Fruit fly (Drosophila melanogaster) whole organism, wandering third instar larva: ENCODE data around the gene CG31909.

Experiments
- Abd-B ChIP-seq: fragments of >200 bp; optimal IDR thresholded peaks from 2 replicates; lab custom pipeline; 2017; ENCODE audit warnings: missing biosample characterization, missing genetic modification characterization
- CG32264 ChIP-seq: fragments of 200-800 bp; sonication (Bioruptor generic); optimal IDR thresholded peaks from 2 replicates; lab custom pipeline; 2016; ENCODE audit warnings: missing biosample characterization, missing genetic modification characterization
- CrebA ChIP-seq: fragments of 200-800 bp; sonication (Bioruptor generic); optimal IDR thresholded peaks from 2 replicates; lab custom pipeline; 2016; ENCODE audit warnings: missing biosample characterization, mild to moderate bottlenecking, missing genetic modification characterization, borderline replicate concordance
- Dif ChIP-seq: fragments of 200-275, 200-300 bp; sonication (Bioruptor generic); optimal IDR thresholded peaks from 2 replicates; lab custom pipeline; 2018; ENCODE audit warnings: missing biosample characterization, missing genetic modification characterization; ENCODE audit not compliant: partially characterized antibody
- GATAd ChIP-seq: sonication (Bioruptor generic); optimal IDR thresholded peaks from 2 replicates; lab custom pipeline; 2016; ENCODE audit warnings: missing biosample characterization, missing genetic modification characterization
- OdsH ChIP-seq: fragments of 200-800 bp; sonication (Bioruptor generic); optimal IDR thresholded peaks from 2 replicates; lab custom pipeline; 2016; ENCODE audit warnings: missing biosample characterization, mild to moderate bottlenecking, missing genetic modification characterization
- br ChIP-seq: fragments of 200-800 bp; sonication (Bioruptor generic); optimal IDR thresholded peaks from 2 replicates; lab custom pipeline; 2016; ENCODE audit warnings: missing biosample characterization, missing genetic modification characterization
- ey ChIP-seq: fragments of 200-800 bp; sonication (Bioruptor generic); optimal IDR thresholded peaks from 2 replicates; lab custom pipeline; 2016; ENCODE audit warnings: missing biosample characterization, missing genetic modification characterization
- foxo ChIP-seq, 2 experiments: fragments of 200-800 bp; sonication (Bioruptor generic); optimal IDR thresholded peaks; 2 replicates in 1 of 2; 3 replicates in 1 of 2; lab custom pipeline; 2016 to 2017; ENCODE audit warnings: missing biosample characterization in 2 of 2, missing genetic modification characterization in 2 of 2
- fru ChIP-seq: fragments of 200-800 bp; sonication (Bioruptor generic); optimal IDR thresholded peaks from 3 replicates; lab custom pipeline; 2016; ENCODE audit warnings: missing biosample characterization, mild to moderate bottlenecking, missing genetic modification characterization
- lola ChIP-seq: fragments of >200 bp; optimal IDR thresholded peaks from 2 replicates; lab custom pipeline; 2017; ENCODE audit warnings: missing biosample characterization, missing genetic modification characterization
- pan ChIP-seq: fragments of >200 bp; optimal IDR thresholded peaks from 2 replicates; lab custom pipeline; 2017
- tai ChIP-seq: sonication (Bioruptor generic); optimal IDR thresholded peaks from 2 replicates; lab custom pipeline; 2016; ENCODE audit warnings: missing biosample characterization, missing genetic modification characterization
- woc ChIP-seq: sonication (Bioruptor generic); optimal IDR thresholded peaks from 2 replicates; lab custom pipeline; 2016; ENCODE audit warnings: missing biosample characterization, mild to moderate bottlenecking, missing genetic modification characterization

- TF ChIP-seq Dif (no peak), pan (no peak), fru (GFP tag; lab: Kevin White, UChicago) (no peak), CrebA (GFP tag; lab: Kevin White, UChicago) (no peak), woc (GFP tag; lab: Kevin White, UChicago) (no peak), GATAd (GFP tag; lab: Kevin White, UChicago) (no peak), lola (GFP tag; lab: Kevin White, UChicago) (no peak), br (no peak), OdsH (no peak), Abd-B (GFP tag; lab: Kevin White, UChicago) (no peak), tai (GFP tag; lab: Kevin White, UChicago) (no peak), CG32264 (GFP tag; lab: Kevin White, UChicago) (no peak), ey (no peak), foxo (GFP tag; optimal IDR thresholded peaks at IDR 0.05; lab: Kevin White, UChicago) (no peak)
These were observed 45.9 kb downstream of the CG31909 start for dm6 chr2L:7303256-7303655.
